Worm (Caenorhabditis elegans) whole organism, early embryonic: Measurements from ENCODE around the gene C45H4.14.

Experiments
- B0310.2 ChIP-seq: sonication (generic microtip); optimal IDR thresholded peaks from 2 replicates; lab custom pipeline; 2016; ENCODE audit warnings: mild to moderate bottlenecking, missing genetic modification characterization, missing compliant biosample characterization
- aly-1 ChIP-seq: sonication (generic microtip); optimal IDR thresholded peaks from 2 replicates; lab custom pipeline; 2016; ENCODE audit warnings: missing genetic modification characterization, missing compliant biosample characterization
- ama-1 ChIP-seq: fragments of 150-350 bp; optimal IDR thresholded peaks from 2 replicates; lab custom pipeline; 2014
- ceh-13 ChIP-seq: fragments of 200-800 bp; sonication (Bioruptor generic); optimal IDR thresholded peaks from 2 replicates; lab custom pipeline; 2018; ENCODE audit warnings: mild to moderate bottlenecking, missing genetic modification characterization, missing compliant biosample characterization
- ceh-36 ChIP-seq: sonication (generic microtip); optimal IDR thresholded peaks from 2 replicates; lab custom pipeline; 2016; ENCODE audit warnings: missing genetic modification characterization, inconsistent platforms, missing compliant biosample characterization
- hnd-1 ChIP-seq: sonication (generic microtip); optimal IDR thresholded peaks from 2 replicates; lab custom pipeline; 2016; ENCODE audit warnings: missing genetic modification characterization, missing compliant biosample characterization
- scrt-1 ChIP-seq: fragments of 200-800 bp; sonication (Bioruptor generic); IDR thresholded peaks from 2 replicates; pipeline ENCODE4 v1.3.6; 2022; ENCODE audit warnings: missing genetic modification characterization, missing compliant biosample characterization
- tbx-37 ChIP-seq: fragments of 200-800 bp; sonication (Bioruptor generic); conservative IDR thresholded peaks from 2 replicates; pipeline ENCODE4 v1.3.6; 2022; ENCODE audit warnings: missing genetic modification reagents, missing genetic modification characterization, missing compliant biosample characterization
- tra-4 ChIP-seq: sonication (generic microtip); optimal IDR thresholded peaks from 2 replicates; lab custom pipeline; 2017; ENCODE audit warnings: missing genetic modification characterization, missing compliant biosample characterization

- TF ChIP-seq scrt-1 (GFP tag; lab: Robert Waterston, UW) (no peak), tbx-37 (no peak), ceh-36 (no peak), ama-1 (lab: Kevin White, UChicago) (no peak), aly-1 (no peak), hnd-1 (tag; lab: Kevin White, UChicago) (no peak), B0310.2 (tag; lab: Kevin White, UChicago) (no peak), ceh-13 (GFP tag; lab: Kevin White, UChicago) (no peak), tra-4 (no peak)
These were observed 40.4 kb upstream of the C45H4.14 start for ce11 chrV:2199594-2199993.
